Worm (Caenorhabditis elegans) whole organism, L1 larva: ENCODE measurements around the gene C14B9.8.

ENCODE experiments used
- C04F5.9 ChIP-seq: sonication (generic microtip); optimal IDR thresholded peaks from 2 replicates; lab custom pipeline; 2016; ENCODE audit warnings: missing genetic modification characterization, missing compliant biosample characterization
- Y116A8C.19 ChIP-seq: sonication (generic microtip); optimal IDR thresholded peaks from 2 replicates; lab custom pipeline; 2016; ENCODE audit warnings: missing compliant biosample characterization, missing genetic modification characterization, borderline replicate concordance
- aha-1 ChIP-seq: fragments of 150-350 bp; optimal IDR thresholded peaks from 2 replicates; lab custom pipeline; 2014; ENCODE audit warnings: missing biosample characterization, missing genetic modification characterization
- alr-1 ChIP-seq: fragments of 200-800 bp; sonication (Bioruptor generic); optimal IDR thresholded peaks from 2 replicates; lab custom pipeline; 2018; ENCODE audit warnings: borderline replicate concordance, mild to moderate bottlenecking, missing genetic modification characterization, missing compliant biosample characterization
- ceh-82 ChIP-seq, 3 experiments: fragments of 150-350 bp in 1 of 3; sonication (generic microtip) in 2 of 3; optimal IDR thresholded peaks; 2 replicates each; lab custom pipeline; 2014 to 2017; ENCODE audit warnings: missing biosample characterization in 3 of 3, missing genetic modification characterization in 3 of 3
- ceh-88 ChIP-seq: fragments of 200-800 bp; sonication (Bioruptor generic); IDR thresholded peaks from 2 replicates; pipeline ENCODE4 v1.3.6; 2022; ENCODE audit warnings: missing genetic modification characterization, missing compliant biosample characterization
- ceh-90 ChIP-seq: sonication (generic microtip); optimal IDR thresholded peaks from 2 replicates; lab custom pipeline; 2016; ENCODE audit warnings: missing genetic modification characterization, missing compliant biosample characterization
- dpl-1 ChIP-seq, 3 experiments: fragments of 150-350 bp in 2 of 3; sonication (generic microtip) in 1 of 3; optimal IDR thresholded peaks; 2 replicates each; lab custom pipeline; 2014 to 2017; ENCODE audit warnings: missing biosample characterization in 3 of 3, missing genetic modification characterization in 3 of 3, missing genetic modification reagents in 3 of 3
- dsc-1 ChIP-seq: sonication (generic microtip); optimal IDR thresholded peaks from 2 replicates; lab custom pipeline; 2016; ENCODE audit warnings: mild to moderate bottlenecking, missing genetic modification characterization, missing compliant biosample characterization
- efl-3 ChIP-seq: fragments of 200-800 bp; sonication (Bioruptor generic); optimal IDR thresholded peaks from 2 replicates; lab custom pipeline; 2018; ENCODE audit warnings: mild to moderate bottlenecking, missing genetic modification characterization, missing compliant biosample characterization
- egl-27 ChIP-seq, 2 experiments: fragments of 150-350 bp in 1 of 2; sonication (generic microtip); optimal IDR thresholded peaks; 3 replicates each; lab custom pipeline; 2017 to 2018; ENCODE audit warnings: missing biosample characterization in 2 of 2, missing genetic modification characterization in 2 of 2, missing genetic modification reagents in 2 of 2
- elt-2 ChIP-seq: sonication (generic microtip); optimal IDR thresholded peaks from 2 replicates; lab custom pipeline; 2016; ENCODE audit warnings: missing genetic modification characterization, mild to moderate bottlenecking, inconsistent platforms, missing compliant biosample characterization, missing genetic modification reagents
- elt-3 ChIP-seq, 6 experiments: fragments of 150-350 bp in 1 of 6; sonication (generic microtip); optimal IDR thresholded peaks; 2 replicates each; lab custom pipeline; 2017 to 2018; ENCODE audit warnings: missing biosample characterization in 6 of 6, missing genetic modification characterization in 6 of 6, inconsistent platforms in 1 of 6
- ets-5 ChIP-seq: fragments of 200-800 bp; sonication (Bioruptor generic); IDR thresholded peaks from 2 replicates; pipeline ENCODE4 v1.3.6; 2022; ENCODE audit warnings: missing genetic modification characterization, missing compliant biosample characterization
- fkh-4 ChIP-seq: sonication (generic microtip); optimal IDR thresholded peaks from 2 replicates; lab custom pipeline; 2016; ENCODE audit warnings: missing compliant biosample characterization, missing genetic modification characterization, borderline replicate concordance
- fos-1 ChIP-seq: fragments of 150-350 bp; optimal IDR thresholded peaks from 2 replicates; lab custom pipeline; 2014; ENCODE audit warnings: missing biosample characterization, missing genetic modification characterization
- hpl-2 ChIP-seq: fragments of 150-350 bp; optimal IDR thresholded peaks from 2 replicates; lab custom pipeline; 2014; ENCODE audit warnings: missing biosample characterization, missing genetic modification reagents, missing genetic modification characterization
- irx-1 ChIP-seq: sonication (generic microtip); optimal IDR thresholded peaks from 2 replicates; lab custom pipeline; 2016; ENCODE audit warnings: missing genetic modification characterization, missing compliant biosample characterization
- isw-1 ChIP-seq: fragments of 200-800 bp; sonication (Bioruptor generic); IDR thresholded peaks from 2 replicates; pipeline ENCODE4 v1.3.6; 2022; ENCODE audit warnings: missing genetic modification characterization, missing compliant biosample characterization
- jun-1 ChIP-seq: fragments of 150-350 bp; optimal IDR thresholded peaks from 2 replicates; lab custom pipeline; 2014; ENCODE audit warnings: missing biosample characterization, missing genetic modification reagents, missing genetic modification characterization
- lin-15B ChIP-seq: fragments of 150-350 bp; sonication (generic microtip); optimal IDR thresholded peaks from 3 replicates; lab custom pipeline; 2014; ENCODE audit warnings: missing biosample characterization, missing genetic modification characterization
- mab-9 ChIP-seq: fragments of 200-800 bp; sonication (Bioruptor generic); IDR thresholded peaks from 2 replicates; pipeline ENCODE4 v1.3.6; 2022; ENCODE audit warnings: missing genetic modification reagents, missing genetic modification characterization, missing compliant biosample characterization
- nhr-20 ChIP-seq: sonication (generic microtip); optimal IDR thresholded peaks from 2 replicates; lab custom pipeline; 2016; ENCODE audit warnings: mild to moderate bottlenecking, missing genetic modification characterization, missing compliant biosample characterization
- nhr-28 ChIP-seq: fragments of 150-350 bp; optimal IDR thresholded peaks from 2 replicates; lab custom pipeline; 2014; ENCODE audit warnings: missing biosample characterization, missing genetic modification characterization
- nhr-76 ChIP-seq: sonication (generic microtip); optimal IDR thresholded peaks from 2 replicates; lab custom pipeline; 2017; ENCODE audit warnings: missing biosample characterization, missing genetic modification characterization
- nhr-77 ChIP-seq: fragments of 150-350 bp; optimal IDR thresholded peaks from 2 replicates; lab custom pipeline; 2014; ENCODE audit warnings: missing biosample characterization, missing genetic modification characterization
- nhr-84 ChIP-seq: sonication (generic microtip); optimal IDR thresholded peaks from 2 replicates; lab custom pipeline; 2017; ENCODE audit warnings: missing biosample characterization, missing genetic modification characterization
- nhr-90 ChIP-seq: sonication (generic microtip); optimal IDR thresholded peaks from 2 replicates; lab custom pipeline; 2016; ENCODE audit warnings: mild to moderate bottlenecking, missing genetic modification characterization, missing compliant biosample characterization; ENCODE audit not compliant: poor library complexity
- pqm-1 ChIP-seq: sonication (generic microtip); optimal IDR thresholded peaks from 3 replicates; lab custom pipeline; 2017; ENCODE audit warnings: missing biosample characterization, missing genetic modification characterization
- rnt-1 ChIP-seq: sonication (generic microtip); optimal IDR thresholded peaks from 2 replicates; lab custom pipeline; 2016; ENCODE audit warnings: mild to moderate bottlenecking, missing genetic modification characterization, moderate library complexity, missing compliant biosample characterization
- skn-1 ChIP-seq: fragments of 150-350 bp; optimal IDR thresholded peaks from 2 replicates; lab custom pipeline; 2014; ENCODE audit warnings: missing biosample characterization, missing genetic modification characterization
- sox-4 ChIP-seq: sonication (generic microtip); optimal IDR thresholded peaks from 2 replicates; lab custom pipeline; 2016; ENCODE audit warnings: missing genetic modification characterization, missing compliant biosample characterization
- unc-30 ChIP-seq: sonication (generic microtip); optimal IDR thresholded peaks from 2 replicates; lab custom pipeline; 2017; ENCODE audit warnings: missing biosample characterization, missing genetic modification characterization
- unc-62 ChIP-seq: fragments of 150-350 bp; optimal IDR thresholded peaks from 2 replicates; lab custom pipeline; 2014; ENCODE audit warnings: missing biosample characterization, missing genetic modification reagents, missing genetic modification characterization
- unc-86 ChIP-seq: sonication (generic microtip); optimal IDR thresholded peaks from 2 replicates; lab custom pipeline; 2016; ENCODE audit warnings: missing genetic modification characterization, missing compliant biosample characterization
- unc-98 ChIP-seq: fragments of 200-800 bp; sonication (Bioruptor generic); IDR thresholded peaks from 2 replicates; pipeline ENCODE4 v1.3.6; 2022; ENCODE audit warnings: missing genetic modification characterization, missing compliant biosample characterization
- zag-1 ChIP-seq: fragments of 150-350 bp; optimal IDR thresholded peaks from 2 replicates; lab custom pipeline; 2014; ENCODE audit warnings: missing biosample characterization, missing genetic modification characterization
- zip-4 ChIP-seq: fragments of 200-800 bp; sonication (Bioruptor generic); optimal IDR thresholded peaks from 2 replicates; lab custom pipeline; 2018; ENCODE audit warnings: mild to moderate bottlenecking, missing genetic modification characterization, moderate library complexity, missing compliant biosample characterization

Gene C14B9.8

ce11 chrIII:8121923-8122322, 22.5 kb downstream of the C14B9.8 start (continued):
- no peak for TF ChIP-seq hpl-2 (GFP tag; lab: Kevin White, UChicago)
- TF ChIP-seq isw-1: no peak
- TF ChIP-seq sox-4 (tag; lab: Kevin White, UChicago): no peak
- TF ChIP-seq nhr-77 (tag; lab: Kevin White, UChicago): no peak
- TF ChIP-seq Y116A8C.19 (tag; lab: Kevin White, UChicago): no peak
- no peak for TF ChIP-seq nhr-28 (tag; lab: Kevin White, UChicago)
- no peak for TF ChIP-seq aha-1 (tag; lab: Kevin White, UChicago)
- TF ChIP-seq nhr-84 (tag; lab: Kevin White, UChicago): no peak
- no peak for TF ChIP-seq irx-1 (tag; lab: Kevin White, UChicago)
- TF ChIP-seq, all 84 proteins: peak for 11

- no peak for TF ChIP-seq efl-3 (GFP tag; lab: Kevin White, UChicago)
- no peak for TF ChIP-seq nhr-20
- no peak for TF ChIP-seq nhr-76 (tag; lab: Kevin White, UChicago)
- TF ChIP-seq nhr-90 (tag; lab: Kevin White, UChicago): no peak
- TF ChIP-seq C04F5.9 (tag; lab: Kevin White, UChicago): no peak
- TF ChIP-seq ceh-82 (tag; optimal IDR thresholded peaks at IDR 0.05; lab: Kevin White, UChicago): no peak
- TF ChIP-seq dsc-1 (tag; lab: Kevin White, UChicago): peak; percentile 38
- no peak for TF ChIP-seq elt-2 (tag; lab: Kevin White, UChicago)
These were observed 23.3 kb downstream of the C14B9.8 start, which contains the start of gene gei-8 for ce11 chrIII:8121132-8121531. TSS of gene gei-8 (minus strand) at chrIII:8121232.

- TF ChIP-seq mab-9 (GFP tag; lab: Robert Waterston, UW): no peak
- TF ChIP-seq ceh-88 (GFP tag; lab: Robert Waterston, UW): no peak
- TF ChIP-seq nhr-20: no peak
- TF ChIP-seq alr-1 (tag; lab: Kevin White, UChicago): no peak
- TF ChIP-seq fos-1 (tag; lab: Kevin White, UChicago): no peak
- no peak for TF ChIP-seq lin-15B (tag; lab: Kevin White, UChicago)
- no peak for TF ChIP-seq dpl-1 (GFP tag; optimal IDR thresholded peaks at IDR 0.05; lab: Kevin White, UChicago)
- TF ChIP-seq unc-98 (GFP tag; lab: Robert Waterston, UW): no peak
- TF ChIP-seq zip-4 (GFP tag; lab: Kevin White, UChicago): no peak
- TF ChIP-seq fkh-4 (tag; lab: Kevin White, UChicago): no peak
- TF ChIP-seq hpl-2 (GFP tag; lab: Kevin White, UChicago): no peak
These were observed 27.3 kb downstream of the C14B9.8 start for ce11 chrIII:8117155-8117554.

- TF ChIP-seq mab-9 (GFP tag; lab: Robert Waterston, UW) (no peak), unc-62 (no peak), ceh-82 (tag; optimal IDR thresholded peaks at IDR 0.05; lab: Kevin White, UChicago) (no peak), unc-86 (tag; lab: Kevin White, UChicago) (no peak), rnt-1 (tag; lab: Kevin White, UChicago) (no peak), nhr-20 (no peak), unc-30 (tag; lab: Kevin White, UChicago) (no peak), hpl-2 (GFP tag; lab: Kevin White, UChicago) (no peak), irx-1 (tag; lab: Kevin White, UChicago) (no peak), pqm-1 (tag; lab: Kevin White, UChicago) (no peak), egl-27 (tag; optimal IDR thresholded peaks at IDR 0.05; lab: Kevin White, UChicago) (no peak), zag-1 (tag; lab: Kevin White, UChicago) (no peak), elt-3 (tag; optimal IDR thresholded peaks at IDR 0.05; lab: Kevin White, UChicago) (no peak), alr-1 (tag; lab: Kevin White, UChicago) (no peak), ets-5 (GFP tag; lab: Robert Waterston, UW) (no peak), skn-1 (tag; lab: Kevin White, UChicago) (no peak), fos-1 (tag; lab: Kevin White, UChicago) (no peak), jun-1 (tag; lab: Kevin White, UChicago) (no peak), ceh-90 (tag; lab: Kevin White, UChicago) (no peak)
These were observed 28.6 kb downstream of the C14B9.8 start for ce11 chrIII:8115877-8116276.
